Worm (Caenorhabditis elegans) whole organism, young adult: ENCODE results near the gene F10E7.1.

Source experiments
- Y56A3A.18 ChIP-seq: fragments of 200-800 bp; sonication (Bioruptor generic); IDR thresholded peaks from 2 replicates; pipeline ENCODE4 v1.3.6; 2022; ENCODE audit warnings: missing genetic modification reagents, missing genetic modification characterization, missing compliant biosample characterization
- ama-1 ChIP-seq, 3 experiments: fragments of 150-350 bp in 1 of 3; sonication (generic microtip) in 2 of 3; optimal IDR thresholded peaks; 2 replicates each; lab custom pipeline; 2014 to 2018; ENCODE audit warnings: missing biosample characterization in 2 of 3, missing genetic modification characterization in 2 of 3, missing genetic modification reagents in 2 of 3
- ceh-58 ChIP-seq: fragments of 200-800 bp; sonication (Bioruptor generic); IDR thresholded peaks from 2 replicates; pipeline ENCODE4 v1.3.6; 2022; ENCODE audit warnings: missing genetic modification characterization, missing compliant biosample characterization
- hrde-1 ChIP-seq: sonication (generic microtip); optimal IDR thresholded peaks from 2 replicates; lab custom pipeline; 2016; ENCODE audit warnings: missing genetic modification characterization, mild to moderate bottlenecking, missing compliant biosample characterization, moderate library complexity, missing genotype, missing genetic modification reagents, borderline replicate concordance
- snpc-4 ChIP-seq, 5 experiments: fragments of 150-350 bp in 1 of 5; sonication (generic microtip) in 4 of 5; optimal IDR thresholded peaks; 2 replicates each; lab custom pipeline; 2014 to 2018; ENCODE audit warnings: missing genetic modification characterization in 5 of 5, missing biosample characterization in 3 of 5, antibody characterized with exemption in 2 of 5, mild to moderate bottlenecking in 2 of 5, missing compliant biosample characterization in 2 of 5, missing genotype in 2 of 5, moderate library complexity in 2 of 5, missing genetic modification reagents in 1 of 5
- unc-62 ChIP-seq: fragments of 150-350 bp; optimal IDR thresholded peaks from 2 replicates; lab custom pipeline; 2014; ENCODE audit warnings: missing biosample characterization, missing genetic modification reagents, missing genetic modification characterization

- TF ChIP-seq hrde-1 (tag; lab: Kevin White, UChicago) (no peak), snpc-4 (GFP tag; optimal IDR thresholded peaks at IDR 0.05; lab: Kevin White, UChicago) (no peak), snpc-4 (tag; optimal IDR thresholded peaks at IDR 0.05; lab: Kevin White, UChicago) (no peak), ama-1 (optimal IDR thresholded peaks at IDR 0.05; lab: Kevin White, UChicago) (no peak), ama-1 (GFP tag; optimal IDR thresholded peaks at IDR 0.05; lab: Kevin White, UChicago) (no peak), ceh-58 (GFP tag; lab: Robert Waterston, UW) (no peak), unc-62 (no peak), Y56A3A.18 (GFP tag; lab: Robert Waterston, UW) (no peak)
Measured at ce11 chrII:7148099-7148498, 21.5 kb downstream of the F10E7.1 start, which contains the start of gene T07F8.1.
